Worm (Caenorhabditis elegans) whole organism, L3 larva: ENCODE data around the gene gad-1.

ENCODE experiments used
- ama-1 ChIP-seq: fragments of 150-350 bp; optimal IDR thresholded peaks from 2 replicates; lab custom pipeline; 2018
- ceh-28 ChIP-seq: fragments of 150-350 bp; optimal IDR thresholded peaks from 2 replicates; lab custom pipeline; 2014; ENCODE audit warnings: missing biosample characterization, missing genetic modification reagents, missing genetic modification characterization
- ceh-82 ChIP-seq: fragments of 150-350 bp; optimal IDR thresholded peaks from 2 replicates; lab custom pipeline; 2014; ENCODE audit warnings: missing biosample characterization, missing genetic modification characterization
- egl-27 ChIP-seq: sonication (generic microtip); optimal IDR thresholded peaks from 4 replicates; lab custom pipeline; 2017; ENCODE audit warnings: missing biosample characterization, missing genetic modification reagents, missing genetic modification characterization
- elt-2 ChIP-seq: sonication (generic microtip); optimal IDR thresholded peaks from 2 replicates; lab custom pipeline; 2016; ENCODE audit warnings: missing genetic modification reagents, mild to moderate bottlenecking, missing genetic modification characterization, missing compliant biosample characterization
- lin-39 ChIP-seq: fragments of 150-350 bp; optimal IDR thresholded peaks from 2 replicates; lab custom pipeline; 2018; ENCODE audit warnings: missing biosample characterization, missing genetic modification reagents, missing genetic modification characterization
- mdl-1 ChIP-seq: fragments of 150-350 bp; optimal IDR thresholded peaks from 2 replicates; lab custom pipeline; 2014; ENCODE audit warnings: missing biosample characterization, missing genetic modification characterization
- nhr-43 ChIP-seq: sonication (generic microtip); optimal IDR thresholded peaks from 2 replicates; lab custom pipeline; 2016; ENCODE audit warnings: mild to moderate bottlenecking, missing genetic modification characterization, missing compliant biosample characterization; ENCODE audit not compliant: poor library complexity, severe bottlenecking
- pha-4 ChIP-seq: fragments of 150-350 bp; optimal IDR thresholded peaks from 2 replicates; lab custom pipeline; 2014; ENCODE audit warnings: missing biosample characterization, missing genetic modification reagents, missing genetic modification characterization
- unc-39 ChIP-seq: sonication (generic microtip); optimal IDR thresholded peaks from 4 replicates; lab custom pipeline; 2017; ENCODE audit warnings: missing biosample characterization, missing genetic modification characterization
- unc-62 ChIP-seq: fragments of 150-350 bp; sonication (generic microtip); optimal IDR thresholded peaks from 4 replicates; lab custom pipeline; 2014; ENCODE audit warnings: missing biosample characterization, missing genetic modification reagents, missing genetic modification characterization
- zag-1 ChIP-seq: fragments of 150-350 bp; optimal IDR thresholded peaks from 2 replicates; lab custom pipeline; 2014; ENCODE audit warnings: missing biosample characterization, missing genetic modification characterization
- ztf-11 ChIP-seq: fragments of 150-350 bp; optimal IDR thresholded peaks from 2 replicates; lab custom pipeline; 2014; ENCODE audit warnings: missing biosample characterization, missing genetic modification characterization
- ztf-4 ChIP-seq: fragments of 150-350 bp; optimal IDR thresholded peaks from 2 replicates; lab custom pipeline; 2014; ENCODE audit warnings: missing biosample characterization, missing genetic modification characterization

- no peak for TF ChIP-seq ztf-11 (tag; lab: Kevin White, UChicago)
- TF ChIP-seq unc-39 (tag; lab: Kevin White, UChicago) = no peak
- TF ChIP-seq zag-1 (tag; lab: Kevin White, UChicago) = no peak
- TF ChIP-seq pha-4 (tag; lab: Kevin White, UChicago) = no peak
- TF ChIP-seq ztf-4 (tag; lab: Kevin White, UChicago) = no peak
- no peak for TF ChIP-seq unc-62 (GFP tag; lab: Kevin White, UChicago)
- no peak for TF ChIP-seq ceh-28 (tag; lab: Kevin White, UChicago)
- TF ChIP-seq ama-1 (lab: Kevin White, UChicago) = no peak
- no peak for TF ChIP-seq lin-39 (tag; lab: Kevin White, UChicago)
- TF ChIP-seq ceh-82 (tag; lab: Kevin White, UChicago) = no peak
- no peak for TF ChIP-seq mdl-1
- TF ChIP-seq nhr-43 (tag; lab: Kevin White, UChicago) = no peak
- no peak for TF ChIP-seq egl-27 (tag; lab: Kevin White, UChicago)
- TF ChIP-seq elt-2 = no peak
Observed at ce11 chrV:6464238-6464637, 30.9 kb upstream of the gad-1 start.
